Worm (Caenorhabditis elegans) whole organism, L3 larva: ENCODE measurements around the gene vglu-2.

Experiments used
- ama-1 ChIP-seq: fragments of 150-350 bp; optimal IDR thresholded peaks from 2 replicates; lab custom pipeline; 2018
- ceh-16 ChIP-seq: sonication (generic microtip); optimal IDR thresholded peaks from 2 replicates; lab custom pipeline; 2017; ENCODE audit warnings: missing biosample characterization, missing genetic modification characterization
- ceh-28 ChIP-seq: fragments of 150-350 bp; optimal IDR thresholded peaks from 2 replicates; lab custom pipeline; 2014; ENCODE audit warnings: missing biosample characterization, missing genetic modification reagents, missing genetic modification characterization
- ceh-82 ChIP-seq: fragments of 150-350 bp; optimal IDR thresholded peaks from 2 replicates; lab custom pipeline; 2014; ENCODE audit warnings: missing biosample characterization, missing genetic modification characterization
- daf-12 ChIP-seq: fragments of 150-350 bp; optimal IDR thresholded peaks from 2 replicates; lab custom pipeline; 2014; ENCODE audit warnings: missing biosample characterization, missing genetic modification reagents, missing genetic modification characterization
- egl-5 ChIP-seq: fragments of 150-350 bp; optimal IDR thresholded peaks from 2 replicates; lab custom pipeline; 2017; ENCODE audit warnings: missing biosample characterization, missing genetic modification reagents, missing genetic modification characterization, inconsistent platforms
- elt-1 ChIP-seq: fragments of 150-350 bp; optimal IDR thresholded peaks from 2 replicates; lab custom pipeline; 2014; ENCODE audit warnings: missing biosample characterization, missing genetic modification characterization
- elt-2 ChIP-seq: sonication (generic microtip); optimal IDR thresholded peaks from 2 replicates; lab custom pipeline; 2016; ENCODE audit warnings: missing genetic modification reagents, mild to moderate bottlenecking, missing genetic modification characterization, missing compliant biosample characterization
- eor-1 ChIP-seq, 2 experiments: fragments of 150-350 bp; optimal IDR thresholded peaks; 2 replicates each; lab custom pipeline; 2014 to 2018; ENCODE audit warnings: missing biosample characterization in 2 of 2, missing genetic modification characterization in 2 of 2
- fkh-10 ChIP-seq: sonication (generic microtip); optimal IDR thresholded peaks from 2 replicates; lab custom pipeline; 2017; ENCODE audit warnings: missing biosample characterization, missing genetic modification reagents, missing genetic modification characterization
- fkh-2 ChIP-seq: fragments of 150-350 bp; optimal IDR thresholded peaks from 2 replicates; lab custom pipeline; 2014; ENCODE audit warnings: missing biosample characterization, missing genetic modification reagents, missing genetic modification characterization
- hmg-11 ChIP-seq: sonication (generic microtip); optimal IDR thresholded peaks from 2 replicates; lab custom pipeline; 2016; ENCODE audit warnings: missing genetic modification characterization, missing compliant biosample characterization
- jun-1 ChIP-seq: fragments of 150-350 bp; optimal IDR thresholded peaks from 2 replicates; lab custom pipeline; 2014; ENCODE audit warnings: missing biosample characterization, missing genetic modification reagents, missing genetic modification characterization
- lin-39 ChIP-seq: fragments of 150-350 bp; optimal IDR thresholded peaks from 2 replicates; lab custom pipeline; 2018; ENCODE audit warnings: missing biosample characterization, missing genetic modification reagents, missing genetic modification characterization
- lsy-12 ChIP-seq: sonication (generic microtip); optimal IDR thresholded peaks from 2 replicates; lab custom pipeline; 2016; ENCODE audit warnings: mild to moderate bottlenecking, missing genetic modification characterization, missing compliant biosample characterization
- nhr-23 ChIP-seq: fragments of 150-350 bp; optimal IDR thresholded peaks from 2 replicates; lab custom pipeline; 2014; ENCODE audit warnings: missing biosample characterization, missing genetic modification reagents, missing genetic modification characterization
- nhr-25 ChIP-seq: sonication (generic microtip); optimal IDR thresholded peaks from 2 replicates; lab custom pipeline; 2017; ENCODE audit warnings: missing biosample characterization, missing genetic modification characterization
- nhr-76 ChIP-seq: fragments of 150-350 bp; sonication (generic microtip); optimal IDR thresholded peaks from 5 replicates; lab custom pipeline; 2014; ENCODE audit warnings: missing biosample characterization, missing genetic modification characterization
- nhr-77 ChIP-seq: fragments of 150-350 bp; optimal IDR thresholded peaks from 2 replicates; lab custom pipeline; 2014; ENCODE audit warnings: missing biosample characterization, missing genetic modification characterization
- pqm-1 ChIP-seq: fragments of 150-350 bp; optimal IDR thresholded peaks from 2 replicates; lab custom pipeline; 2017; ENCODE audit warnings: missing biosample characterization, missing genetic modification characterization, inconsistent platforms
- skn-1 ChIP-seq: fragments of 150-350 bp; optimal IDR thresholded peaks from 2 replicates; lab custom pipeline; 2014; ENCODE audit warnings: missing biosample characterization, missing genetic modification characterization
- tbx-2 ChIP-seq: sonication (generic microtip); optimal IDR thresholded peaks from 2 replicates; lab custom pipeline; 2016; ENCODE audit warnings: mild to moderate bottlenecking, missing genetic modification characterization, missing compliant biosample characterization
- unc-39 ChIP-seq: sonication (generic microtip); optimal IDR thresholded peaks from 4 replicates; lab custom pipeline; 2017; ENCODE audit warnings: missing biosample characterization, missing genetic modification characterization
- ztf-4 ChIP-seq: fragments of 150-350 bp; optimal IDR thresholded peaks from 2 replicates; lab custom pipeline; 2014; ENCODE audit warnings: missing biosample characterization, missing genetic modification characterization

The vglu-2 gene

DNA sequence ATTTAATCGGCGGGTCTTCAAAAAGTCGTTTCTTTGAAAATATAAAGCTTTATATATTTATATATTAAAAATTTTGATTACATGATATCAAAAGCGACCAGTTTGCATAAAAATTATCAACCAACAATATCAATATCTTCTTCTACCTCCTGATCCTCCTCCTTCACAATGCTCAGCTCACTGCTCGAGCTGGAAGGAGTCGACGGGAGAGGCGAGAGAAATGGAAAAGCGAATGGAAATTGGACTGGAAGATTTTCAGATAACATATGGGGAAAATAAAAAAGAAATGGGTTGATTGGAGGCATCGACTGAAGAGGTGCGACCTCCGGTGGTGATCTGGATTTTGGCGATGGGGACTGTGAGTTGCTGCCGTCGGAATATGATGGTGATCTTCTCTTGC, 45.0 kb downstream of the vglu-2 start:
- TF ChIP-seq ama-1 (lab: Kevin White, UChicago) = no peak

DNA sequence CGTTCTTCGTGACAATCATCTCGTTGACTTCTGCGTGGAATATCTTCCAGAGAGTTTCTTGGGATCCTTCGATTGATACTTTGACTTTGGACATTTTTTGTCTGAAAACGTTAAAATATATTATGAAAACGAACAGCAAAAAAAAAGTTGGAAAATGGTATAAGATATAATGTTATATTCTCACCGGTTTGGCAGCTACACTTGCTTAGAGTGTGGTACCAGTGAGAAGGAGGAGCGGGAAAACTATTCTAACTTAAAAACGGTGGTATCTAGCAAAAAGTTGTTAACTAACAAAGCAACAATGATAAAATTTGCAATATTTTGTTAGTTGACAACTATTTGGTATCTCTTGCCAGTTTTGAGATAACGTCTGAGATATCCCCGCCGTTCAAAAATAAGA, 46.8 kb downstream of the vglu-2 start, which contains the start of gene tbx-9:
Gene tbx-9 (minus strand): TSS at position 101 of the 400 bp plus-strand sequence.
- TF ChIP-seq lsy-12 (tag; lab: Kevin White, UChicago) = no peak

DNA sequence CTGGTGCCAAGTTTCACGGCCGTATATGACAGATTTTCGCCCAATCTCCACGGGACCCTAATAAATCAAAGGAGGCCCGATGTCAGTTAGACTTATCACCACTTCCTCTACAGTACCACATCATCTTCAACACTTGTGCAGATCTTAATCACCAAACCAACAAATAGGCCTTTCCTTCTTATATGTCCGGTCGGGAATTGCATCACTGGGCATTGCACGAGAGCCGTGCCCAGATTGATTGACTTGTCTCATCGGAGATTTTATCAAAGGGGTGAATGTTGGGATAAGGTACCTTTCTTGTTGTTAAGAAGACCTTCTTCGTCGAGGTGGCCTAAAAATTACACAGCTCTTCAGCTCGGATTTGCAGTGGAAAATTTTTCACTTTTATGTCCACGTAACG, 49.8 kb downstream of the vglu-2 start:
- no peak for TF ChIP-seq lin-39 (tag; lab: Kevin White, UChicago)
- no peak for TF ChIP-seq fkh-10 (GFP tag; lab: Kevin White, UChicago)
- no peak for TF ChIP-seq pqm-1 (tag; lab: Kevin White, UChicago)
- TF ChIP-seq ztf-4 (tag; lab: Kevin White, UChicago) = no peak
- no peak for TF ChIP-seq ceh-82
- TF ChIP-seq nhr-23 (tag; lab: Kevin White, UChicago) = no peak
- no peak for TF ChIP-seq nhr-25 (tag; lab: Kevin White, UChicago)
- TF ChIP-seq elt-2 (tag; lab: Kevin White, UChicago) = no peak
- no peak for TF ChIP-seq daf-12
- TF ChIP-seq ceh-16 (tag; lab: Kevin White, UChicago) = no peak
- TF ChIP-seq nhr-76 (tag; lab: Kevin White, UChicago) = no peak
- TF ChIP-seq skn-1 (tag; lab: Kevin White, UChicago) = no peak
- TF ChIP-seq, all 47 proteins: peak for 0

DNA sequence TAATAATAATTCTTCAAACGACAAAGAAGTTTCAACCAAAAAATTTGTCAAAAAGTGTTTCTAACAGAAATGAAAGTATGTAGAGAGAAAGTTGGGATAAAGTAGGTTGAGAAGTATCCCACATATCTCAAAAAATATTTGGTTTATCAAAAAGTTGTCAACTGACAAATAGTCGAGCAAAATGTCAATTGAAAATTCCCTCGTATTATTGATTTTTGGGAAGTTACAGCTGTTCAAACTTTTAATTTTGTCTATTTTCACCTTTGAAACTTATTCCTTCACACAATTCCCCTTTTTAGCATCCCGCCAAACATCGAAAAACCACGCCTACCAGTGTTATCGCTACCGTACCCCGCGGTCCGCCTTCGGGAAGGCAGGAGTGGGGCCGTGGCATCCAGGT, 52.1 kb downstream of the vglu-2 start, which contains the start of gene tbx-8:
Gene tbx-8 (plus strand): TSS at position 301 of the 400 bp plus-strand sequence.
- no peak for TF ChIP-seq jun-1 (tag; lab: Kevin White, UChicago)
- no peak for TF ChIP-seq skn-1 (tag; lab: Kevin White, UChicago)
- TF ChIP-seq hmg-11 (tag; lab: Kevin White, UChicago) = no peak
- TF ChIP-seq nhr-77 (tag; lab: Kevin White, UChicago) = no peak
- no peak for TF ChIP-seq unc-39 (tag; lab: Kevin White, UChicago)
- no peak for TF ChIP-seq ama-1 (lab: Kevin White, UChicago)
- TF ChIP-seq ceh-28 (tag; lab: Kevin White, UChicago) = no peak
- TF ChIP-seq fkh-10 (GFP tag; lab: Kevin White, UChicago) = no peak
- no peak for TF ChIP-seq ztf-4 (tag; lab: Kevin White, UChicago)
- TF ChIP-seq eor-1 (tag; optimal IDR thresholded peaks at IDR 0.05; lab: Kevin White, UChicago) = no peak
- TF ChIP-seq egl-5 (tag; lab: Kevin White, UChicago) = no peak
- TF ChIP-seq fkh-2 (tag; lab: Kevin White, UChicago) = no peak
- TF ChIP-seq tbx-2 (tag; lab: Kevin White, UChicago) = no peak
- no peak for TF ChIP-seq elt-1 (tag; lab: Kevin White, UChicago)
- TF ChIP-seq, all 47 proteins: peak for 0
